Fruit fly (Drosophila melanogaster): ENCODE results near the gene CG32266.
A peak's percentile ranks its signal among the peaks of the same experiment; 100 is the strongest.

Gene CG32266

dm6 chr3L:3802677-3803076 lies 12.1 kb downstream of the CG32266 start (continued):
- peak; percentile 76 for TF ChIP-seq CG2678 (tag; optimal IDR thresholded peaks at IDR 0.05)
- no peak for TF ChIP-seq sna (GFP tag; IDR thresholded peaks at IDR 0.05; ENCODE audit: partially characterized antibody)
- peak; percentile 65 for TF ChIP-seq CG9817 (tag; optimal IDR thresholded peaks at IDR 0.05)
- peak; percentile 2 for TF ChIP-seq CG10274 (GFP tag; optimal IDR thresholded peaks at IDR 0.05)
- TF ChIP-seq CG12942 (GFP tag; optimal IDR thresholded peaks at IDR 0.05): peak; percentile 47
- peak; percentile 35 for TF ChIP-seq Max (GFP tag; optimal IDR thresholded peaks at IDR 0.05)
- TF ChIP-seq Dll (GFP tag; IDR thresholded peaks at IDR 0.05; ENCODE audit: partially characterized antibody): no peak
- peak; percentile 34 for TF ChIP-seq CG30431 (GFP tag; optimal IDR thresholded peaks at IDR 0.05)
- TF ChIP-seq slp2 (GFP tag; optimal IDR thresholded peaks at IDR 0.05): peak; percentile 32
- TF ChIP-seq dm (GFP tag; optimal IDR thresholded peaks at IDR 0.05): peak; percentile 64
- TF ChIP-seq dimm (GFP tag; IDR thresholded peaks at IDR 0.05): 0 out of 2 replicates have a peak, but pooled peaks have one; percentile 53
- peak; percentile 81 for TF ChIP-seq lmd (GFP tag; IDR thresholded peaks at IDR 0.05)
- peak; percentile 76 for TF ChIP-seq ems (GFP tag; optimal IDR thresholded peaks at IDR 0.05)
- TF ChIP-seq croc (GFP tag; conservative IDR thresholded peaks at IDR 0.05): peak; percentile 24; the same call in 1 of the 3 replicates
- no peak for TF ChIP-seq pan (optimal IDR thresholded peaks at IDR 0.05)
- peak in 1 of 2 experiments; percentile 87 for TF ChIP-seq pan (GFP tag; optimal IDR thresholded peaks at IDR 0.05 in 1 of 2, IDR thresholded peaks at IDR 0.05 in 1 of 2)
- TF ChIP-seq Fer3 (tag; optimal IDR thresholded peaks at IDR 0.05): peak; percentile 71
- TF ChIP-seq dmrt99B (tag; optimal IDR thresholded peaks at IDR 0.05): peak; percentile 71
- TF ChIP-seq CG17385 (GFP tag; optimal IDR thresholded peaks at IDR 0.05): peak; percentile 81
- peak; percentile 11 for TF ChIP-seq CG5180 (GFP tag; optimal IDR thresholded peaks at IDR 0.05)

- peak; percentile 68 for TF ChIP-seq phol (tag; optimal IDR thresholded peaks at IDR 0.05)
- peak; percentile 52 for TF ChIP-seq CG2712 (tag; optimal IDR thresholded peaks at IDR 0.05)
- TF ChIP-seq klu (GFP tag; IDR thresholded peaks at IDR 0.05): peak; percentile 41; the same call in 1 of the 2 replicates
- 0 out of 2 replicates have a peak, but pooled peaks have one; percentile 55 for TF ChIP-seq ranshi (GFP tag; IDR thresholded peaks at IDR 0.05)
- peak; percentile 89 for TF ChIP-seq CG13624 (GFP tag; optimal IDR thresholded peaks at IDR 0.05)
- TF ChIP-seq CrebB (tag; optimal IDR thresholded peaks at IDR 0.05): no peak
- TF ChIP-seq CG10979 (tag; optimal IDR thresholded peaks at IDR 0.05): peak; percentile 53
- peak in 1 of 2 experiments; percentile 73 for TF ChIP-seq Hr51 (GFP tag; optimal IDR thresholded peaks at IDR 0.05)
- TF ChIP-seq wdn (GFP tag; IDR thresholded peaks at IDR 0.05): no peak
- TF ChIP-seq CG4328 (GFP tag; optimal IDR thresholded peaks at IDR 0.05): peak; percentile 49
- peak; percentile 70 for TF ChIP-seq tin (GFP tag; optimal IDR thresholded peaks at IDR 0.05)
- no peak for TF ChIP-seq CG5953 (GFP tag; IDR thresholded peaks at IDR 0.05)
- peak; percentile 48 to 93 for TF ChIP-seq crp (GFP tag; optimal IDR thresholded peaks at IDR 0.05)
- no peak for TF ChIP-seq dati (GFP tag; IDR thresholded peaks at IDR 0.05)
- peak in 1 of 3 experiments; percentile 58 for TF ChIP-seq lola (GFP tag; optimal IDR thresholded peaks at IDR 0.05)
- peak; percentile 66 for TF ChIP-seq CG8290 (GFP tag; optimal IDR thresholded peaks at IDR 0.05)
- TF ChIP-seq CG8290 (tag; optimal IDR thresholded peaks at IDR 0.05): peak; percentile 16 to 50
- TF ChIP-seq nmo (GFP tag; optimal IDR thresholded peaks at IDR 0.05): peak; percentile 86
- TF ChIP-seq CG17612 (GFP tag; IDR thresholded peaks at IDR 0.05): no peak
- peak; percentile 25; the same call in 1 of the 2 replicates for TF ChIP-seq Adf1 (GFP tag; IDR thresholded peaks at IDR 0.05)
- peak; percentile 73 for TF ChIP-seq CG8924 (tag; optimal IDR thresholded peaks at IDR 0.05)
- TF ChIP-seq h (optimal IDR thresholded peaks at IDR 0.05): no peak
- peak; percentile 60 for TF ChIP-seq CG18764 (GFP tag; optimal IDR thresholded peaks at IDR 0.05)
- peak; percentile 23 for TF ChIP-seq CG1792 (GFP tag; optimal IDR thresholded peaks at IDR 0.05)
- TF ChIP-seq CG1024 (GFP tag; IDR thresholded peaks at IDR 0.05): 0 out of 2 replicates have a peak, but pooled peaks have one; percentile 9
- TF ChIP-seq CG8944 (GFP tag; optimal IDR thresholded peaks at IDR 0.05): peak; percentile 79
- TF ChIP-seq D19B (GFP tag; optimal IDR thresholded peaks at IDR 0.05): peak; percentile 41
- TF ChIP-seq sr (GFP tag; IDR thresholded peaks at IDR 0.05): no peak
- TF ChIP-seq Dek (tag; optimal IDR thresholded peaks at IDR 0.05): peak; percentile 66
- peak; percentile 49 for TF ChIP-seq CG12769 (tag; optimal IDR thresholded peaks at IDR 0.05)
- no peak for TF ChIP-seq CG8765 (GFP tag; IDR thresholded peaks at IDR 0.05)
Observed at dm6 chr3L:3806330-3806729, 15.7 kb downstream of the CG32266 start, which contains the start of the genes CG32264, ntc and IntS10. TSS of gene CG32264 (minus strand) at chr3L:3806459. TSS of gene ntc (minus strand) at chr3L:3806459. TSS of gene IntS10 (plus strand) at chr3L:3806710.

All from whole organism, embryonic.